Worm (Caenorhabditis elegans) whole organism, late embryonic: ENCODE data around the gene T02D1.7.

Source experiments
- C08G9.2 ChIP-seq: sonication (generic microtip); optimal IDR thresholded peaks from 2 replicates; lab custom pipeline; 2016; ENCODE audit warnings: mild to moderate bottlenecking, missing genetic modification characterization, moderate library complexity, missing compliant biosample characterization
- C38D4.7 ChIP-seq: fragments of 200-800 bp; sonication (Bioruptor generic); optimal IDR thresholded peaks from 2 replicates; lab custom pipeline; 2018; ENCODE audit warnings: mild to moderate bottlenecking, missing genetic modification characterization, moderate library complexity, missing compliant biosample characterization
- F13H6.1 ChIP-seq: sonication (generic microtip); optimal IDR thresholded peaks from 2 replicates; lab custom pipeline; 2016; ENCODE audit warnings: missing genetic modification characterization, missing compliant biosample characterization
- ama-1 ChIP-seq: fragments of 150-350 bp; optimal IDR thresholded peaks from 2 replicates; lab custom pipeline; 2014
- ceh-19 ChIP-seq: fragments of 200-800 bp; sonication (Bioruptor generic); optimal IDR thresholded peaks from 2 replicates; lab custom pipeline; 2018; ENCODE audit warnings: mild to moderate bottlenecking, missing genetic modification characterization, missing compliant biosample characterization
- ceh-2 ChIP-seq: sonication (generic microtip); optimal IDR thresholded peaks from 2 replicates; lab custom pipeline; 2016; ENCODE audit warnings: missing genotype, missing genetic modification characterization, missing compliant biosample characterization
- ceh-30 ChIP-seq: fragments of 150-350 bp; optimal IDR thresholded peaks from 2 replicates; lab custom pipeline; 2014; ENCODE audit warnings: missing biosample characterization, missing genetic modification characterization
- ceh-31 ChIP-seq: sonication (generic microtip); optimal IDR thresholded peaks from 2 replicates; lab custom pipeline; 2016; ENCODE audit warnings: missing genetic modification characterization, missing compliant biosample characterization
- ceh-34 ChIP-seq: sonication (generic microtip); optimal IDR thresholded peaks from 2 replicates; lab custom pipeline; 2016; ENCODE audit warnings: mild to moderate bottlenecking, missing genetic modification characterization, missing compliant biosample characterization
- ceh-45 ChIP-seq: fragments of 200-800 bp; sonication (Bioruptor generic); IDR thresholded peaks from 2 replicates; pipeline ENCODE4 v1.3.6; 2022; ENCODE audit warnings: missing genetic modification reagents, missing genetic modification characterization, missing compliant biosample characterization
- ceh-48 ChIP-seq: sonication (generic microtip); optimal IDR thresholded peaks from 2 replicates; lab custom pipeline; 2016; ENCODE audit warnings: missing genetic modification characterization, inconsistent platforms, missing compliant biosample characterization
- ceh-6 ChIP-seq: fragments of 200-800 bp; sonication (Bioruptor generic); optimal IDR thresholded peaks from 2 replicates; lab custom pipeline; 2018; ENCODE audit warnings: mild to moderate bottlenecking, missing genetic modification characterization, missing compliant biosample characterization
- che-1 ChIP-seq: sonication (generic microtip); optimal IDR thresholded peaks from 2 replicates; lab custom pipeline; 2016; ENCODE audit warnings: mild to moderate bottlenecking, missing genetic modification characterization, missing compliant biosample characterization
- ets-4 ChIP-seq: sonication (generic microtip); optimal IDR thresholded peaks from 2 replicates; lab custom pipeline; 2016; ENCODE audit warnings: missing genetic modification characterization, missing compliant biosample characterization
- eyg-1 ChIP-seq: sonication (generic microtip); optimal IDR thresholded peaks from 2 replicates; lab custom pipeline; 2016; ENCODE audit warnings: missing genotype, missing genetic modification characterization, missing compliant biosample characterization
- fax-1 ChIP-seq: sonication (generic microtip); optimal IDR thresholded peaks from 2 replicates; lab custom pipeline; 2016; ENCODE audit warnings: missing genotype, missing genetic modification characterization, missing compliant biosample characterization
- fkh-6 ChIP-seq: sonication (generic microtip); optimal IDR thresholded peaks from 2 replicates; lab custom pipeline; 2016; ENCODE audit warnings: missing genetic modification characterization, missing compliant biosample characterization
- hlh-13 ChIP-seq: fragments of 200-800 bp; sonication (Bioruptor generic); optimal IDR thresholded peaks from 2 replicates; lab custom pipeline; 2018; ENCODE audit warnings: mild to moderate bottlenecking, missing genetic modification characterization, missing compliant biosample characterization
- hlh-15 ChIP-seq: sonication (generic microtip); optimal IDR thresholded peaks from 2 replicates; lab custom pipeline; 2016; ENCODE audit warnings: missing genetic modification characterization, missing compliant biosample characterization
- hlh-30 ChIP-seq: sonication (generic microtip); optimal IDR thresholded peaks from 2 replicates; lab custom pipeline; 2017; ENCODE audit warnings: antibody characterized with exemption, missing genetic modification characterization, missing compliant biosample characterization; ENCODE audit not compliant: insufficient read depth
- hlh-6 ChIP-seq: sonication (generic microtip); optimal IDR thresholded peaks from 2 replicates; lab custom pipeline; 2016; ENCODE audit warnings: missing genotype, missing genetic modification characterization, missing compliant biosample characterization
- madf-2 ChIP-seq: sonication (generic microtip); optimal IDR thresholded peaks from 2 replicates; lab custom pipeline; 2017; ENCODE audit warnings: missing genetic modification characterization, missing compliant biosample characterization
- mec-3 ChIP-seq: sonication (generic microtip); optimal IDR thresholded peaks from 2 replicates; lab custom pipeline; 2016; ENCODE audit warnings: borderline replicate concordance, missing genetic modification characterization, missing compliant biosample characterization
- nfya-1 ChIP-seq: sonication (generic microtip); optimal IDR thresholded peaks from 2 replicates; lab custom pipeline; 2017; ENCODE audit warnings: missing genetic modification characterization, mild to moderate bottlenecking, missing compliant biosample characterization, antibody characterized with exemption, moderate library complexity
- nhr-11 ChIP-seq: fragments of 150-350 bp; optimal IDR thresholded peaks from 2 replicates; lab custom pipeline; 2014; ENCODE audit warnings: missing biosample characterization, missing genetic modification characterization
- npax-4 ChIP-seq: sonication (generic microtip); optimal IDR thresholded peaks from 2 replicates; lab custom pipeline; 2016; ENCODE audit warnings: missing genetic modification characterization, missing compliant biosample characterization
- pag-3 ChIP-seq: sonication (generic microtip); optimal IDR thresholded peaks from 2 replicates; lab custom pipeline; 2016; ENCODE audit warnings: missing compliant biosample characterization, missing genetic modification characterization, borderline replicate concordance
- pax-1 ChIP-seq: fragments of 150-350 bp; optimal IDR thresholded peaks from 2 replicates; lab custom pipeline; 2014; ENCODE audit warnings: missing biosample characterization, missing genetic modification characterization
- ref-2 ChIP-seq: sonication (generic microtip); optimal IDR thresholded peaks from 2 replicates; lab custom pipeline; 2016; ENCODE audit warnings: missing genetic modification characterization, missing compliant biosample characterization
- sox-4 ChIP-seq: sonication (generic microtip); optimal IDR thresholded peaks from 2 replicates; lab custom pipeline; 2017; ENCODE audit warnings: mild to moderate bottlenecking, missing genetic modification characterization, inconsistent platforms, missing compliant biosample characterization
- tbx-7 ChIP-seq: sonication (generic microtip); optimal IDR thresholded peaks from 2 replicates; lab custom pipeline; 2016; ENCODE audit warnings: missing genotype, missing genetic modification characterization, missing compliant biosample characterization
- ttx-3 ChIP-seq: sonication (generic microtip); optimal IDR thresholded peaks from 2 replicates; lab custom pipeline; 2016; ENCODE audit warnings: missing genetic modification reagents, missing genetic modification characterization, missing compliant biosample characterization
- unc-3 ChIP-seq, 2 experiments: fragments of 200-800 bp in 1 of 2; sonication (Bioruptor generic) in 1 of 2; sonication (generic microtip) in 1 of 2; conservative IDR thresholded peaks in 1 of 2; optimal IDR thresholded peaks in 1 of 2; 2 replicates each; pipeline versions ENCODE4 v1.3.6 to Lab custom; 2016 to 2022; ENCODE audit warnings: missing compliant biosample characterization in 2 of 2, missing genetic modification characterization in 2 of 2, missing genetic modification reagents in 1 of 2
- unc-55 ChIP-seq: sonication (generic microtip); optimal IDR thresholded peaks from 2 replicates; lab custom pipeline; 2017; ENCODE audit warnings: missing biosample characterization, missing genetic modification reagents, missing genetic modification characterization
- ztf-16 ChIP-seq: sonication (generic microtip); optimal IDR thresholded peaks from 2 replicates; lab custom pipeline; 2017; ENCODE audit warnings: missing genetic modification characterization, missing compliant biosample characterization

Gene T02D1.7

DNA sequence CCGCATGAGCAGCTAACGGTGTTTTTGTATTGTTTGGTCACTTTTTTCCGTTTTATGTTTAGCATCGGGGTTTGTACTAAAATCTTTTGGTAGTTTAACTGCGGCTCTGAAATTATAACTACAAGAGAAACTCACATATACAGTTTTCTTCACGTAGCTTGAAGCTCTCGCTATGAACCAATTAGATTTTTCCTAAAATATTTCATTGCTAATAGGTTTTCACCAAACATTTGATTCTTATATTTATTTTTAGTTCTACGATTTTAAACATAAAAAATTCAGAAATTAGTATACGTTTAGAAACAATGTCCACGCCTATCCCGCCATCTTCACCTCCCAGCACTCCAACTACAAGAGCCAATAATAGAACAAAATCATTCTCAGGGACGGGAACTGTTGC is 20.5 kb upstream of the T02D1.7 start, which contains the start of gene C06A12.3:
Gene C06A12.3 (plus strand): TSS at position 301 of the 400 bp plus-strand sequence.
- TF ChIP-seq hlh-13 (GFP tag; lab: Kevin White, UChicago), result no peak
- TF ChIP-seq hlh-30 (tag; lab: Kevin White, UChicago), result no peak
- no peak for TF ChIP-seq ztf-16 (tag; lab: Kevin White, UChicago)
- no peak for TF ChIP-seq eyg-1 (tag; lab: Kevin White, UChicago)
- no peak for TF ChIP-seq ceh-2 (tag; lab: Kevin White, UChicago)
- TF ChIP-seq ceh-19 (GFP tag; lab: Kevin White, UChicago), result no peak
- TF ChIP-seq sox-4 (tag; lab: Kevin White, UChicago), result no peak
- no peak for TF ChIP-seq ceh-45 (GFP tag; lab: Robert Waterston, UW)
- no peak for TF ChIP-seq C08G9.2 (tag; lab: Kevin White, UChicago)

DNA sequence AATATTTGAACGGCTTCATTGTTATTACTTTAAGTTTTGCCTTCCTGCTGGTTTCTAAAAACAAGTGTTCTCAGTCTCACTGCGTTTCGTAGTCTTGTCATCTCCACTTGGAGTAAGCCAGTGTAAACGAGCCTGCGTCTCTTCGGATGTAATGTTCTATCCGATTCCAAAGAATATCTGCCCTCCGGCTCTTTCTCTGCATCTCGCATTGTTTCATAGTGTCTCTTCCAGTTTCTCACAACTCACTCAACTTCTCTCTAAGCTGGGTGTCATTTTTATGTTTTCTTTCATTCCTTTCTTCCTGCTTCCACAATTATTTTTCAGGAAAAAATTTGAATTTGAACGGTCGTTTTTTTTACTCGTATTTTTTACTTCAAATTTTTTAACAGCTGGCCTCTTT is 20.0 kb upstream of the T02D1.7 start:
- TF ChIP-seq ets-4 (tag; lab: Kevin White, UChicago) (no peak), ceh-30 (tag; lab: Kevin White, UChicago) (no peak), ceh-48 (no peak), hlh-6 (tag; lab: Kevin White, UChicago) (no peak), madf-2 (tag; lab: Kevin White, UChicago) (no peak), fax-1 (no peak), unc-55 (no peak), eyg-1 (tag; lab: Kevin White, UChicago) (no peak), hlh-15 (no peak), ceh-6 (GFP tag; lab: Kevin White, UChicago) (no peak), F13H6.1 (tag; lab: Kevin White, UChicago) (no peak), tbx-7 (tag; lab: Kevin White, UChicago) (no peak), nhr-11 (tag; lab: Kevin White, UChicago) (no peak), ttx-3 (tag; lab: Kevin White, UChicago) (no peak), pag-3 (tag; lab: Kevin White, UChicago) (no peak)

DNA sequence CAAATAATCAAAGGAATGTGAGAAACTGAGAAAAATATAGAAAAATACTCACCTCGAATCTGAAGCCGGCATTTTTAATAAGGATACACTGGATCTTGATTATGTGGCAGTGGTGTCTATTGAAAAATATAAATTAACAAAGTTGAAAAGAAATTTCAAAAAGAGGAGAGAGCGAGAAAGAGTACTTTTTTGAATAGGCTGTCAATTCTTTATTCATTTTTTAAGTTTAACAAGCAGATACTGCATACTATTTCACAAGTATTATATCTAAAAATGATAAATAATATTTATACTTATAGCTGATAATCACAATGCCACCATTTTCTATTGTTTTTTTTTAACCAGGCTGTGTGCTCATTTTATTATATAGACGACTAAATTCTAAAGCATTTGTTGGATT is 10.8 kb upstream of the T02D1.7 start, which contains the start of gene npr-26:
Gene npr-26 (minus strand): TSS at position 101 of the 400 bp plus-strand sequence.
- TF ChIP-seq ztf-16 (tag; lab: Kevin White, UChicago) (no peak), npax-4 (tag; lab: Kevin White, UChicago) (no peak), nhr-11 (tag; lab: Kevin White, UChicago) (no peak), che-1 (no peak), nfya-1 (no peak), C38D4.7 (GFP tag; lab: Kevin White, UChicago) (no peak)

DNA sequence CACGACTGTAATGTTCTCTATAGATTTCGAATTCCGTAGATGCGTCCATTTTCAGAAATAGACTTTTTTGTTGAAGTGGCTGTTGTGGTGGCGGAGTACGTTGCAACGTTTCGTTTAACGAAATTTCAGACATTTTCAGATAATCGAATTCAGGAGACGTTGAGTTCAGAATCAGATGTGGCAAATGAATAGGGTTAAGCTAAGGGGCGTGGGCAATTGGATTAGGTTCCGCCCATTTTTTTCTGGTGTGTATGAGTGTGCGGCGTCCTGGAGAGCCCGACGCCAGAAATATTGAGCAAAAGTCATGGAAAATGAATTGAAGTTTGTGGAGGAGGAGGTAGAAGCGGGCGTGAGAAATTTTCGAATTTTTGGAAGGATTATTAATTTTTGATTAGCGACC is 6.4 kb upstream of the T02D1.7 start:
- TF ChIP-seq unc-3 (GFP tag; conservative IDR thresholded peaks at IDR 0.05; lab: Robert Waterston, UW) (no peak), unc-3 (tag; optimal IDR thresholded peaks at IDR 0.05; lab: Kevin White, UChicago) (no peak), ama-1 (lab: Kevin White, UChicago) (no peak), ceh-45 (GFP tag; lab: Robert Waterston, UW) (no peak), fkh-6 (no peak), unc-55 (no peak), pax-1 (tag; lab: Kevin White, UChicago) (no peak), C08G9.2 (tag; lab: Kevin White, UChicago) (no peak), mec-3 (no peak), fax-1 (no peak), hlh-6 (tag; lab: Kevin White, UChicago) (no peak), ceh-34 (tag; lab: Kevin White, UChicago) (no peak), ref-2 (tag; lab: Kevin White, UChicago) (no peak), ceh-31 (tag; lab: Kevin White, UChicago) (no peak)
